Fruit fly (Drosophila melanogaster) whole organism, wandering third instar larva: ENCODE measurements around the gene CG3306.

Source experiments
- CG32264 ChIP-seq: fragments of 200-800 bp; sonication (Bioruptor generic); optimal IDR thresholded peaks from 2 replicates; lab custom pipeline; 2016; ENCODE audit warnings: missing biosample characterization, missing genetic modification characterization
- Hr78 ChIP-seq: fragments of >200 bp; optimal IDR thresholded peaks from 2 replicates; lab custom pipeline; 2017; ENCODE audit warnings: missing biosample characterization, missing genetic modification characterization
- Hr83 ChIP-seq: fragments of 200-300 bp; sonication (Bioruptor generic); optimal IDR thresholded peaks from 2 replicates; lab custom pipeline; 2016; ENCODE audit warnings: missing biosample characterization, mild to moderate bottlenecking, missing genetic modification characterization, moderate library complexity; ENCODE audit not compliant: poor library complexity, severe bottlenecking
- Mio ChIP-seq: sonication (Bioruptor generic); optimal IDR thresholded peaks from 2 replicates; lab custom pipeline; 2016; ENCODE audit warnings: missing biosample characterization, missing genetic modification characterization
- N ChIP-seq: fragments of >200 bp; optimal IDR thresholded peaks from 2 replicates; lab custom pipeline; 2018; ENCODE audit warnings: missing biosample characterization, missing external identifiers, missing genetic modification characterization
- Sp1 ChIP-seq: fragments of 200-800 bp; sonication (Bioruptor generic); optimal IDR thresholded peaks from 3 replicates; lab custom pipeline; 2019; ENCODE audit warnings: missing biosample characterization, mild to moderate bottlenecking, missing genetic modification characterization, moderate library complexity
- br ChIP-seq: fragments of 200-800 bp; sonication (Bioruptor generic); optimal IDR thresholded peaks from 2 replicates; lab custom pipeline; 2016; ENCODE audit warnings: missing biosample characterization, missing genetic modification characterization
- foxo ChIP-seq, 2 experiments: fragments of 200-800 bp; sonication (Bioruptor generic); optimal IDR thresholded peaks; 2 replicates in 1 of 2; 3 replicates in 1 of 2; lab custom pipeline; 2016 to 2017; ENCODE audit warnings: missing biosample characterization in 2 of 2, missing genetic modification characterization in 2 of 2
- fru ChIP-seq: fragments of 200-800 bp; sonication (Bioruptor generic); optimal IDR thresholded peaks from 3 replicates; lab custom pipeline; 2016; ENCODE audit warnings: missing biosample characterization, mild to moderate bottlenecking, missing genetic modification characterization
- psq ChIP-seq: fragments of 200-800 bp; sonication (Bioruptor generic); optimal IDR thresholded peaks from 3 replicates; lab custom pipeline; 2017; ENCODE audit warnings: missing biosample characterization, mild to moderate bottlenecking, missing genetic modification characterization, moderate library complexity
- rgr ChIP-seq: fragments of 200-800 bp; sonication (Bioruptor generic); optimal IDR thresholded peaks from 3 replicates; lab custom pipeline; 2016; ENCODE audit warnings: missing biosample characterization, mild to moderate bottlenecking, missing genetic modification characterization
- sage ChIP-seq: fragments of 200-800 bp; sonication (Bioruptor generic); optimal IDR thresholded peaks from 2 replicates; lab custom pipeline; 2016; ENCODE audit warnings: missing biosample characterization, mild to moderate bottlenecking, missing genetic modification characterization
- usp ChIP-seq: fragments of >200 bp; optimal IDR thresholded peaks from 2 replicates; lab custom pipeline; 2017; ENCODE audit warnings: missing biosample characterization, missing genetic modification characterization
- woc ChIP-seq: sonication (Bioruptor generic); optimal IDR thresholded peaks from 2 replicates; lab custom pipeline; 2016; ENCODE audit warnings: missing biosample characterization, mild to moderate bottlenecking, missing genetic modification characterization

The CG3306 gene

dm6 chr3L:9643762-9644161 lies 42.4 kb downstream of the CG3306 start, which contains the start of gene CNMaR:
Gene CNMaR (plus strand): TSS chr3L:9644109.
- TF ChIP-seq psq (GFP tag; lab: Kevin White, UChicago): no peak
- no peak for TF ChIP-seq CG32264
- TF ChIP-seq sage (GFP tag; lab: Kevin White, UChicago): no peak
- TF ChIP-seq Sp1 (GFP tag; lab: Kevin White, UChicago): no peak
- TF ChIP-seq foxo (GFP tag; optimal IDR thresholded peaks at IDR 0.05; lab: Kevin White, UChicago): no peak
- no peak for TF ChIP-seq Hr78 (GFP tag; lab: Kevin White, UChicago)
- no peak for TF ChIP-seq N (GFP tag; lab: Kevin White, UChicago)
- no peak for TF ChIP-seq br (GFP tag; lab: Kevin White, UChicago)
- TF ChIP-seq woc: no peak
- TF ChIP-seq fru (GFP tag; lab: Kevin White, UChicago): no peak
- no peak for TF ChIP-seq rgr (GFP tag; lab: Kevin White, UChicago)
- TF ChIP-seq usp (GFP tag; lab: Kevin White, UChicago): no peak
- TF ChIP-seq Mio: no peak
- no peak for TF ChIP-seq Hr83 (GFP tag; lab: Kevin White, UChicago)
